Worm (Caenorhabditis elegans) whole organism, L1 larva: ENCODE measurements around the gene Y43F8B.12.

Experiments used
- C04F5.9 ChIP-seq: sonication (generic microtip); optimal IDR thresholded peaks from 2 replicates; lab custom pipeline; 2016; ENCODE audit warnings: missing genetic modification characterization, missing compliant biosample characterization
- F16B12.6 ChIP-seq: fragments of 150-350 bp; optimal IDR thresholded peaks from 2 replicates; lab custom pipeline; 2014; ENCODE audit warnings: missing biosample characterization, missing genetic modification characterization
- Y116A8C.19 ChIP-seq: sonication (generic microtip); optimal IDR thresholded peaks from 2 replicates; lab custom pipeline; 2016; ENCODE audit warnings: missing compliant biosample characterization, missing genetic modification characterization, borderline replicate concordance
- ama-1 ChIP-seq: fragments of 150-350 bp; optimal IDR thresholded peaks from 2 replicates; lab custom pipeline; 2014
- blmp-1 ChIP-seq: fragments of 150-350 bp; optimal IDR thresholded peaks from 2 replicates; lab custom pipeline; 2014; ENCODE audit warnings: missing biosample characterization, missing genetic modification characterization
- ceh-8 ChIP-seq: fragments of 200-800 bp; sonication (Bioruptor generic); optimal IDR thresholded peaks from 2 replicates; lab custom pipeline; 2018; ENCODE audit warnings: mild to moderate bottlenecking, missing genetic modification characterization, moderate library complexity, missing compliant biosample characterization
- ceh-82 ChIP-seq, 3 experiments: fragments of 150-350 bp in 1 of 3; sonication (generic microtip) in 2 of 3; optimal IDR thresholded peaks; 2 replicates each; lab custom pipeline; 2014 to 2017; ENCODE audit warnings: missing biosample characterization in 3 of 3, missing genetic modification characterization in 3 of 3
- ceh-90 ChIP-seq: sonication (generic microtip); optimal IDR thresholded peaks from 2 replicates; lab custom pipeline; 2016; ENCODE audit warnings: missing genetic modification characterization, missing compliant biosample characterization
- ces-1 ChIP-seq: fragments of 150-350 bp; optimal IDR thresholded peaks from 2 replicates; lab custom pipeline; 2014; ENCODE audit warnings: missing biosample characterization, missing genetic modification reagents, missing genetic modification characterization
- dsc-1 ChIP-seq: sonication (generic microtip); optimal IDR thresholded peaks from 2 replicates; lab custom pipeline; 2016; ENCODE audit warnings: mild to moderate bottlenecking, missing genetic modification characterization, missing compliant biosample characterization
- efl-1 ChIP-seq, 4 experiments: fragments of 150-350 bp; optimal IDR thresholded peaks in 3 of 4; peaks in 1 of 4; 1 replicate in 1 of 4; 2 replicates in 3 of 4; lab custom pipeline; 2014; ENCODE audit warnings: missing biosample characterization in 2 of 4, missing genetic modification characterization in 2 of 4, missing genetic modification reagents in 2 of 4
- egl-13 ChIP-seq: sonication (generic microtip); optimal IDR thresholded peaks from 2 replicates; lab custom pipeline; 2016; ENCODE audit warnings: missing genotype, missing genetic modification reagents, missing genetic modification characterization, missing compliant biosample characterization
- egl-27 ChIP-seq, 2 experiments: fragments of 150-350 bp in 1 of 2; sonication (generic microtip); optimal IDR thresholded peaks; 3 replicates each; lab custom pipeline; 2017 to 2018; ENCODE audit warnings: missing biosample characterization in 2 of 2, missing genetic modification characterization in 2 of 2, missing genetic modification reagents in 2 of 2
- fkh-4 ChIP-seq: sonication (generic microtip); optimal IDR thresholded peaks from 2 replicates; lab custom pipeline; 2016; ENCODE audit warnings: missing compliant biosample characterization, missing genetic modification characterization, borderline replicate concordance
- hlh-17 ChIP-seq: fragments of 200-800 bp; sonication (Bioruptor generic); optimal IDR thresholded peaks from 2 replicates; lab custom pipeline; 2018; ENCODE audit warnings: missing genetic modification characterization, mild to moderate bottlenecking, missing compliant biosample characterization, moderate library complexity, borderline replicate concordance
- hlh-4 ChIP-seq: sonication (generic microtip); optimal IDR thresholded peaks from 2 replicates; lab custom pipeline; 2016; ENCODE audit warnings: mild to moderate bottlenecking, missing genetic modification characterization, missing compliant biosample characterization
- hpl-2 ChIP-seq: fragments of 150-350 bp; optimal IDR thresholded peaks from 2 replicates; lab custom pipeline; 2014; ENCODE audit warnings: missing biosample characterization, missing genetic modification reagents, missing genetic modification characterization
- lin-14 ChIP-seq: fragments of 200-800 bp; sonication (Bioruptor generic); optimal IDR thresholded peaks from 2 replicates; lab custom pipeline; 2018; ENCODE audit warnings: mild to moderate bottlenecking, missing genetic modification characterization, moderate library complexity, missing compliant biosample characterization
- lin-39 ChIP-seq: fragments of 150-350 bp; optimal IDR thresholded peaks from 2 replicates; lab custom pipeline; 2014; ENCODE audit warnings: missing biosample characterization, missing genetic modification reagents, missing genetic modification characterization
- lsy-2 ChIP-seq, 2 experiments: fragments of 150-350 bp; optimal IDR thresholded peaks; 2 replicates each; lab custom pipeline; 2014; ENCODE audit warnings: missing biosample characterization in 2 of 2, missing genetic modification characterization in 2 of 2
- mab-9 ChIP-seq: fragments of 200-800 bp; sonication (Bioruptor generic); IDR thresholded peaks from 2 replicates; pipeline ENCODE4 v1.3.6; 2022; ENCODE audit warnings: missing genetic modification reagents, missing genetic modification characterization, missing compliant biosample characterization
- mdl-1 ChIP-seq, 2 experiments: fragments of 150-350 bp; optimal IDR thresholded peaks; 2 replicates each; lab custom pipeline; 2014 to 2017; ENCODE audit warnings: missing biosample characterization in 2 of 2, missing genetic modification characterization in 2 of 2, inconsistent platforms in 1 of 2
- nhr-12 ChIP-seq: sonication (generic microtip); optimal IDR thresholded peaks from 2 replicates; lab custom pipeline; 2017; ENCODE audit warnings: missing biosample characterization, missing genetic modification characterization
- nhr-20 ChIP-seq: sonication (generic microtip); optimal IDR thresholded peaks from 2 replicates; lab custom pipeline; 2016; ENCODE audit warnings: mild to moderate bottlenecking, missing genetic modification characterization, missing compliant biosample characterization
- nhr-237 ChIP-seq: fragments of 150-350 bp; optimal IDR thresholded peaks from 2 replicates; lab custom pipeline; 2014; ENCODE audit warnings: missing biosample characterization, missing genetic modification characterization
- nhr-28 ChIP-seq: fragments of 150-350 bp; optimal IDR thresholded peaks from 2 replicates; lab custom pipeline; 2014; ENCODE audit warnings: missing biosample characterization, missing genetic modification characterization
- nhr-71 ChIP-seq: sonication (generic microtip); optimal IDR thresholded peaks from 2 replicates; lab custom pipeline; 2016; ENCODE audit warnings: mild to moderate bottlenecking, missing genetic modification characterization, moderate library complexity, missing compliant biosample characterization
- nhr-76 ChIP-seq: sonication (generic microtip); optimal IDR thresholded peaks from 2 replicates; lab custom pipeline; 2017; ENCODE audit warnings: missing biosample characterization, missing genetic modification characterization
- nhr-77 ChIP-seq: fragments of 150-350 bp; optimal IDR thresholded peaks from 2 replicates; lab custom pipeline; 2014; ENCODE audit warnings: missing biosample characterization, missing genetic modification characterization
- nhr-84 ChIP-seq: sonication (generic microtip); optimal IDR thresholded peaks from 2 replicates; lab custom pipeline; 2017; ENCODE audit warnings: missing biosample characterization, missing genetic modification characterization
- nhr-90 ChIP-seq: sonication (generic microtip); optimal IDR thresholded peaks from 2 replicates; lab custom pipeline; 2016; ENCODE audit warnings: mild to moderate bottlenecking, missing genetic modification characterization, missing compliant biosample characterization; ENCODE audit not compliant: poor library complexity
- pag-3 ChIP-seq: sonication (generic microtip); optimal IDR thresholded peaks from 2 replicates; lab custom pipeline; 2017; ENCODE audit warnings: missing genetic modification characterization, mild to moderate bottlenecking, missing compliant biosample characterization, antibody characterized with exemption, borderline replicate concordance; ENCODE audit not compliant: insufficient read depth
- pqm-1 ChIP-seq: sonication (generic microtip); optimal IDR thresholded peaks from 3 replicates; lab custom pipeline; 2017; ENCODE audit warnings: missing biosample characterization, missing genetic modification characterization
- snpc-4 ChIP-seq: fragments of 150-350 bp; optimal IDR thresholded peaks from 2 replicates; lab custom pipeline; 2014; ENCODE audit warnings: missing biosample characterization, missing genetic modification characterization
- snu-23 ChIP-seq: sonication (generic microtip); optimal IDR thresholded peaks from 2 replicates; lab custom pipeline; 2016; ENCODE audit warnings: missing genetic modification characterization, missing compliant biosample characterization
- sox-4 ChIP-seq: sonication (generic microtip); optimal IDR thresholded peaks from 2 replicates; lab custom pipeline; 2016; ENCODE audit warnings: missing genetic modification characterization, missing compliant biosample characterization
- sup-37 ChIP-seq: fragments of 200-800 bp; sonication (Bioruptor generic); optimal IDR thresholded peaks from 2 replicates; lab custom pipeline; 2018; ENCODE audit warnings: mild to moderate bottlenecking, missing genetic modification characterization, missing compliant biosample characterization
- swsn-7 ChIP-seq: sonication (generic microtip); optimal IDR thresholded peaks from 2 replicates; lab custom pipeline; 2016; ENCODE audit warnings: missing genetic modification characterization, missing compliant biosample characterization
- tbx-2 ChIP-seq: sonication (generic microtip); optimal IDR thresholded peaks from 2 replicates; lab custom pipeline; 2016; ENCODE audit warnings: missing genetic modification characterization, missing compliant biosample characterization
- unc-30 ChIP-seq: sonication (generic microtip); optimal IDR thresholded peaks from 2 replicates; lab custom pipeline; 2017; ENCODE audit warnings: missing biosample characterization, missing genetic modification characterization
- unc-62 ChIP-seq: fragments of 150-350 bp; optimal IDR thresholded peaks from 2 replicates; lab custom pipeline; 2014; ENCODE audit warnings: missing biosample characterization, missing genetic modification reagents, missing genetic modification characterization
- ztf-11 ChIP-seq, 2 experiments: sonication (generic microtip); optimal IDR thresholded peaks; 2 replicates each; lab custom pipeline; 2016 to 2017; ENCODE audit warnings: missing genetic modification characterization in 2 of 2, missing biosample characterization in 1 of 2, missing compliant biosample characterization in 1 of 2

The Y43F8B.12 gene

DNA sequence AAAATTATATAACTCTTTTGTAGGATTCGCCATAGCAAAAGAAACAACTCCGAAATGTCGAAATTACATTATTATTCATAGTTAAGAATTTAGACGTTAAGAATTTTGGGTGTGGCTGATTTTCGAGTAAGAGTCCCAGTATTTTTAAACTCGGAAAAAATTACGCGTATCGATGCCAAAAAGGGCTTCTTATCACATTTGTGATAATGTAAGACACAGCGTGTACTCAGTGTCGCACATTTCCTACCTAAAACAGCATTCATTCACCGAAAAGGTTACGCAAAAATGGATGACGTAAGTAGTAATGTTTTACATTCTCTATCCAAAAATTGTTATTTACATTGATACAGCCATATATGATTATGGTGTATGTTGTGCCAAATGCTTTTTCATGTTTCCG lies 18.6 kb upstream of the Y43F8B.12 start, which contains the start of gene M04C3.5:
M04C3.5 (plus strand) TSS at position 190 of the 400 bp plus-strand sequence.
- TF ChIP-seq unc-30 (tag; lab: Kevin White, UChicago) = no peak
- no peak for TF ChIP-seq egl-13 (tag; lab: Kevin White, UChicago)
- no peak for TF ChIP-seq sox-4 (tag; lab: Kevin White, UChicago)
- TF ChIP-seq mdl-1 (tag; optimal IDR thresholded peaks at IDR 0.05; lab: Kevin White, UChicago) = no peak
- no peak for TF ChIP-seq blmp-1 (tag; lab: Kevin White, UChicago)
- no peak for TF ChIP-seq nhr-237 (tag; lab: Kevin White, UChicago)
- TF ChIP-seq hpl-2 (GFP tag; lab: Kevin White, UChicago) = no peak
- no peak for TF ChIP-seq ceh-90 (tag; lab: Kevin White, UChicago)
- TF ChIP-seq F16B12.6 (tag; lab: Kevin White, UChicago) = no peak
- no peak for TF ChIP-seq nhr-28 (tag; lab: Kevin White, UChicago)
- no peak for TF ChIP-seq nhr-77
- TF ChIP-seq nhr-84 (tag; lab: Kevin White, UChicago) = no peak
- TF ChIP-seq pqm-1 (tag; lab: Kevin White, UChicago) = no peak
- no peak for TF ChIP-seq snu-23 (GFP tag; lab: Kevin White, UChicago)
- TF ChIP-seq egl-27 (tag; optimal IDR thresholded peaks at IDR 0.05; lab: Kevin White, UChicago) = no peak
- no peak for TF ChIP-seq lsy-2 (tag; optimal IDR thresholded peaks at IDR 0.05; lab: Kevin White, UChicago)
- TF ChIP-seq ces-1 (GFP tag; lab: Kevin White, UChicago) = no peak
- TF ChIP-seq ceh-82 (tag; optimal IDR thresholded peaks at IDR 0.05; lab: Kevin White, UChicago) = no peak
- no peak for TF ChIP-seq tbx-2 (tag; lab: Kevin White, UChicago)

DNA sequence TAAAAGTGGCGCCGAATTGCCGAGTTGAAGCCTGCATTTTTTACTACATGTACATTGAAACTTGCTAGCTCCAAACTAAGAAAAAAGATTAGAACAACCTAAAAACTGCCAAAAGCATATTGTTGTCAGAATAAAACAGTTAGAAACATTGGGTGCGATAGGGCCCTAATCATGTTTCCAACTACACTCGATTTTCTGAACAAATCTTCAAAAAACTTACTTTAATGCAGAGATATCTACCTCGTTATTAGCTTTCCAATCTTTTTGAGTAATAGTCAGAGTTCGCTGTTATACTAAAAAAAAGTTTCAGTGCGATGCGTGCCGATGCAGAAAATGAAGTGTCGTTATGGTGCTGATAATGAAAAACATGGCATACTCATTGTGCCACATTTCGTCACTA lies 12.5 kb upstream of the Y43F8B.12 start, which contains the start of the genes Y43F8B.13 and Y43F8B.14:
Y43F8B.13 (plus strand) TSS at position 301 of the 400 bp plus-strand sequence.
Y43F8B.14 (minus strand) TSS at position 322 of the 400 bp plus-strand sequence.
- no peak for TF ChIP-seq hlh-17
- TF ChIP-seq nhr-71 (tag; lab: Kevin White, UChicago) = no peak
- TF ChIP-seq snpc-4 (tag; lab: Kevin White, UChicago) = no peak
- TF ChIP-seq pag-3 (tag; lab: Kevin White, UChicago) = no peak
- no peak for TF ChIP-seq sup-37
- no peak for TF ChIP-seq nhr-237 (tag; lab: Kevin White, UChicago)
- TF ChIP-seq mab-9 = no peak
- TF ChIP-seq ama-1 (lab: Kevin White, UChicago) = no peak
- no peak for TF ChIP-seq nhr-90 (tag; lab: Kevin White, UChicago)
- no peak for TF ChIP-seq F16B12.6 (tag; lab: Kevin White, UChicago)
- no peak for TF ChIP-seq dsc-1
- TF ChIP-seq fkh-4 (tag; lab: Kevin White, UChicago) = no peak
- no peak for TF ChIP-seq C04F5.9 (tag; lab: Kevin White, UChicago)
- no peak for TF ChIP-seq lin-14 (GFP tag; lab: Kevin White, UChicago)
- TF ChIP-seq egl-13 (tag; lab: Kevin White, UChicago) = no peak
- no peak for TF ChIP-seq snu-23 (GFP tag; lab: Kevin White, UChicago)
- no peak for TF ChIP-seq unc-30 (tag; lab: Kevin White, UChicago)
- TF ChIP-seq, all 84 proteins: peak for 0

DNA sequence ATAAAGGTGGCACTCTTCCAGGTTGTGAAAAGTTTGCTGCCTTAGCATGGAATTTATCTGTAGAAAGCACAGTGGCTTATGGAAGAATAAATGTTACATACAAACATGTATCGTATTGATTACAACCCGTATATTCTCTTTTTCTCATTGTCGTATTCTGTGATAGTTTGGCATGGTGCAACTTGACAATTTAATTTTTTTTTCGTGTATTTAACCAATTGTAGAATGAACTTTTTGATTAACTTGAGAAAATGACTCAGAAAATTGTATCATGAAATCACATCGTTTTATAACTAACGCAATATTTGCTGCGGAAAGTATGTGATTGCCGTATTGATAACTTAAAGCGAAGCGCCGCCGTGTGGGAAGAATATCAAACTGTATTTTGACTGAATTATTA lies 11.1 kb upstream of the Y43F8B.12 start, which contains the start of gene Y43F8B.24:
Y43F8B.24 (plus strand) TSS at position 301 of the 400 bp plus-strand sequence.
- no peak for TF ChIP-seq swsn-7 (tag; lab: Kevin White, UChicago)
- TF ChIP-seq efl-1 (optimal IDR thresholded peaks at IDR 0.05; lab: Kevin White, UChicago) = no peak
- TF ChIP-seq efl-1 (GFP tag; optimal IDR thresholded peaks at IDR 0.05 in 1 of 2; lab: Kevin White, UChicago) = peak in 1 of 2 experiments; percentile 52

DNA sequence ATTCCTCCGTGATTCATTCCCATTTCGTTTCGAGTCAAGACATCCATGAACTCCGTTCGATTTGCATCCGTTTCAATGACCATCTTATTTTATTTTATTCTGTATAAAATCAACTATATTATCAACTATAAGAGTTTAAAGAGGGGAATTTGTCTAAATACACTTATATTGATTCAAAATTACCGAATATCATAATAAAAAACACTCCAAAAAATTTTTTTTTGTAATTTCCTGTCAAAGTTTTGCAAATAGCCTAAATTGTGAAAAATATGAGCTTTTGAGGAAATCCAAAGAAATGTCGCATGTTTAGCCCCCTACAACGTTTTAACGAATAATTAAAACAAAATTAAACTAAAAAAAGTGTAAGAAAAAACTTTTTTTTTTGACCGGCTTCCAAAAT lies 6.2 kb upstream of the Y43F8B.12 start, which contains the start of gene Y43F8B.15:
Y43F8B.15 (minus strand) TSS at position 101 of the 400 bp plus-strand sequence.
- TF ChIP-seq ceh-8 (GFP tag; lab: Kevin White, UChicago) = no peak
- no peak for TF ChIP-seq hlh-4 (tag; lab: Kevin White, UChicago)
- no peak for TF ChIP-seq nhr-76 (tag; lab: Kevin White, UChicago)
- no peak for TF ChIP-seq dsc-1
- no peak for TF ChIP-seq nhr-20 (tag; lab: Kevin White, UChicago)
- TF ChIP-seq Y116A8C.19 = no peak
- TF ChIP-seq unc-62 (GFP tag; lab: Kevin White, UChicago) = no peak
- no peak for TF ChIP-seq mdl-1 (tag; optimal IDR thresholded peaks at IDR 0.05; lab: Kevin White, UChicago)
- TF ChIP-seq blmp-1 (tag; lab: Kevin White, UChicago) = no peak
- TF ChIP-seq lin-39 (tag; lab: Kevin White, UChicago) = no peak
- TF ChIP-seq ztf-11 (tag; optimal IDR thresholded peaks at IDR 0.05; lab: Kevin White, UChicago) = no peak
- no peak for TF ChIP-seq nhr-12
